Fruit fly (Drosophila melanogaster) whole organism, pupa: ENCODE data around the gene CG13407.

Source experiments
- CG10348 ChIP-seq: fragments of 200-800 bp; sonication (Bioruptor generic); IDR thresholded peaks from 2 replicates; pipeline ENCODE4 v1.3.6; 2022; ENCODE audit warnings: missing biosample characterization, missing genetic modification characterization
- CG12605 ChIP-seq: fragments of 200-800 bp; sonication (Bioruptor generic); IDR thresholded peaks from 2 replicates; pipeline ENCODE4 v1.3.6; 2022; ENCODE audit warnings: missing biosample characterization, missing genetic modification characterization
- CG13204 ChIP-seq: fragments of 200-800 bp; sonication (Bioruptor generic); optimal IDR thresholded peaks from 2 replicates; lab custom pipeline; 2018; ENCODE audit warnings: missing biosample characterization, mild to moderate bottlenecking, missing genetic modification characterization, moderate library complexity
- CG14655 ChIP-seq: fragments of 200-800 bp; sonication (Bioruptor generic); optimal IDR thresholded peaks from 3 replicates; lab custom pipeline; 2017; ENCODE audit warnings: mild to moderate bottlenecking, missing biosample characterization, missing genetic modification reagents, missing genetic modification characterization
- CG15710 ChIP-seq: fragments of 200-800 bp; sonication (Bioruptor generic); optimal IDR thresholded peaks from 2 replicates; lab custom pipeline; 2018; ENCODE audit warnings: missing biosample characterization, mild to moderate bottlenecking, missing genetic modification characterization, moderate library complexity
- CG17806 ChIP-seq: fragments of 200-800 bp; sonication (Bioruptor generic); optimal IDR thresholded peaks from 2 replicates; lab custom pipeline; 2018; ENCODE audit warnings: missing biosample characterization, mild to moderate bottlenecking, missing genetic modification characterization, moderate library complexity
- CG32121 ChIP-seq: fragments of 200-800 bp; sonication (Bioruptor generic); IDR thresholded peaks from 2 replicates; pipeline ENCODE4 v1.3.6; 2022; ENCODE audit warnings: missing biosample characterization, missing genetic modification characterization
- CG34367 ChIP-seq: fragments of 200-800 bp; sonication (Bioruptor generic); optimal IDR thresholded peaks from 2 replicates; lab custom pipeline; 2018; ENCODE audit warnings: missing biosample characterization, mild to moderate bottlenecking, missing genetic modification characterization
- CG4496 ChIP-seq: fragments of 200-800 bp; sonication (Bioruptor generic); IDR thresholded peaks from 3 replicates; pipeline ENCODE4 v1.3.6; 2022; ENCODE audit warnings: missing biosample characterization, missing genetic modification characterization
- CG8159 ChIP-seq: fragments of 200-800 bp; sonication (Bioruptor generic); optimal IDR thresholded peaks from 3 replicates; lab custom pipeline; 2018; ENCODE audit warnings: missing biosample characterization, mild to moderate bottlenecking, missing genetic modification characterization, moderate library complexity
- CG8301 ChIP-seq: fragments of 200-800 bp; sonication (Bioruptor generic); optimal IDR thresholded peaks from 2 replicates; lab custom pipeline; 2018; ENCODE audit warnings: missing biosample characterization, mild to moderate bottlenecking, missing genetic modification characterization
- CG9948 ChIP-seq: fragments of 200-800 bp; sonication (Bioruptor generic); optimal IDR thresholded peaks from 2 replicates; lab custom pipeline; 2018; ENCODE audit warnings: missing biosample characterization, mild to moderate bottlenecking, missing genetic modification characterization, moderate library complexity
- D1 ChIP-seq: fragments of 200-800 bp; sonication (Bioruptor generic); optimal IDR thresholded peaks from 2 replicates; lab custom pipeline; 2018; ENCODE audit warnings: missing biosample characterization, mild to moderate bottlenecking, missing genetic modification characterization, moderate library complexity
- EcR ChIP-seq: fragments of 200-800 bp; sonication (Bioruptor generic); optimal IDR thresholded peaks from 3 replicates; lab custom pipeline; 2019; ENCODE audit warnings: missing biosample characterization, missing genetic modification characterization, mild to moderate bottlenecking, moderate library complexity, missing genetic modification reagents
- Ets98B ChIP-seq: fragments of 200-800 bp; sonication (Bioruptor generic); IDR thresholded peaks from 2 replicates; pipeline ENCODE4 v1.3.6; 2022; ENCODE audit warnings: missing biosample characterization, missing genetic modification characterization
- Pif1A ChIP-seq: fragments of 200-800 bp; sonication (Bioruptor generic); optimal IDR thresholded peaks from 3 replicates; lab custom pipeline; 2016; ENCODE audit warnings: missing biosample characterization, missing genetic modification characterization
- Pif1B ChIP-seq: fragments of 200-800 bp; sonication (Bioruptor generic); optimal IDR thresholded peaks from 3 replicates; lab custom pipeline; 2016; ENCODE audit warnings: missing biosample characterization, missing genetic modification characterization
- Snoo ChIP-seq: fragments of 200-800 bp; sonication (Bioruptor generic); optimal IDR thresholded peaks from 3 replicates; lab custom pipeline; 2017; ENCODE audit warnings: missing biosample characterization, mild to moderate bottlenecking, missing genetic modification characterization, inconsistent platforms
- fd96Ca ChIP-seq: fragments of 200-800 bp; sonication (Bioruptor generic); IDR thresholded peaks from 3 replicates; pipeline ENCODE4 v1.3.6; 2022; ENCODE audit warnings: missing biosample characterization, missing genetic modification characterization
- gl ChIP-seq: fragments of 200-800 bp; sonication (Bioruptor generic); optimal IDR thresholded peaks from 2 replicates; lab custom pipeline; 2018; ENCODE audit warnings: missing biosample characterization, mild to moderate bottlenecking, missing genetic modification characterization
- rn ChIP-seq: fragments of 200-800 bp; sonication (Bioruptor generic); IDR thresholded peaks from 2 replicates; pipeline ENCODE4 v1.3.6; 2022; ENCODE audit warnings: missing biosample characterization, missing genetic modification characterization

The CG13407 gene

dm6 chr3R:22135503-22135902 is 32.3 kb downstream of the CG13407 start:
- TF ChIP-seq CG34367 (tag; lab: Kevin White, UChicago) (no peak), CG12605 (GFP tag; lab: Robert Waterston, UW) (no peak), CG17806 (tag; lab: Kevin White, UChicago) (no peak), Pif1B (GFP tag; lab: Kevin White, UChicago) (no peak), CG13204 (GFP tag; lab: Kevin White, UChicago) (no peak), Pif1A (no peak), CG15710 (tag; lab: Kevin White, UChicago) (no peak), CG9948 (no peak), Ets98B (no peak), EcR (GFP tag; lab: Kevin White, UChicago) (no peak), CG32121 (GFP tag; lab: Robert Waterston, UW) (no peak), D1 (no peak), CG4496 (GFP tag; lab: Robert Waterston, UW) (no peak), CG8301 (tag; lab: Kevin White, UChicago) (no peak), Snoo (tag; lab: Kevin White, UChicago) (no peak), CG10348 (GFP tag; lab: Robert Waterston, UW) (no peak), fd96Ca (GFP tag; lab: Robert Waterston, UW) (no peak), CG8159 (no peak)

- TF ChIP-seq CG17806 (tag; lab: Kevin White, UChicago) (peak; percentile 40), EcR (GFP tag; lab: Kevin White, UChicago) (no peak), gl (tag; lab: Kevin White, UChicago) (no peak), CG15710 (tag; lab: Kevin White, UChicago) (peak; percentile 49), CG4496 (GFP tag; lab: Robert Waterston, UW) (no peak), CG13204 (GFP tag; lab: Kevin White, UChicago) (no peak), CG34367 (tag; lab: Kevin White, UChicago) (peak; percentile 24), Pif1B (GFP tag; lab: Kevin White, UChicago) (no peak), Snoo (tag; lab: Kevin White, UChicago) (no peak), rn (GFP tag; lab: Robert Waterston, UW) (no peak), CG32121 (GFP tag; lab: Robert Waterston, UW) (no peak), D1 (no peak), CG14655 (GFP tag; lab: Kevin White, UChicago) (peak; percentile 49), CG9948 (peak; percentile 60), CG8159 (peak; percentile 58), Pif1A (peak; percentile 48), Ets98B (no peak), fd96Ca (GFP tag; lab: Robert Waterston, UW) (no peak), CG10348 (GFP tag; lab: Robert Waterston, UW) (no peak), CG8301 (tag; lab: Kevin White, UChicago) (peak; percentile 30), CG12605 (GFP tag; lab: Robert Waterston, UW) (no peak)
These were observed 33.8 kb downstream of the CG13407 start for dm6 chr3R:22136967-22137516.

dm6 chr3R:22139113-22139512 is 35.9 kb downstream of the CG13407 start:
- TF ChIP-seq CG8159 (peak; percentile 91), EcR (GFP tag; lab: Kevin White, UChicago) (no peak), Pif1A (peak; percentile 90), CG8301 (tag; lab: Kevin White, UChicago) (peak; percentile 97), CG14655 (GFP tag; lab: Kevin White, UChicago) (peak; percentile 93), CG4496 (GFP tag; lab: Robert Waterston, UW) (no peak), CG9948 (peak; percentile 94), CG13204 (GFP tag; lab: Kevin White, UChicago) (peak; percentile 85), CG32121 (GFP tag; lab: Robert Waterston, UW) (peak; percentile 84), gl (tag; lab: Kevin White, UChicago) (peak; percentile 89), CG15710 (tag; lab: Kevin White, UChicago) (peak; percentile 90), fd96Ca (GFP tag; lab: Robert Waterston, UW) (peak; percentile 95), Pif1B (GFP tag; lab: Kevin White, UChicago) (peak; percentile 87), CG10348 (GFP tag; lab: Robert Waterston, UW) (0 out of 2 replicates have a peak, but pooled peaks have one; percentile 11), CG17806 (tag; lab: Kevin White, UChicago) (peak; percentile 91), rn (GFP tag; lab: Robert Waterston, UW) (peak; percentile 84), Snoo (tag; lab: Kevin White, UChicago) (peak; percentile 75), Ets98B (peak; percentile 92), CG34367 (tag; lab: Kevin White, UChicago) (peak; percentile 92), CG12605 (GFP tag; lab: Robert Waterston, UW) (peak; percentile 91), D1 (peak; percentile 75)

- TF ChIP-seq CG34367 (tag; lab: Kevin White, UChicago) (peak; percentile 77), CG15710 (tag; lab: Kevin White, UChicago) (peak; percentile 72), D1 (no peak), fd96Ca (GFP tag; lab: Robert Waterston, UW) (peak; percentile 9; the same call in 1 of the 3 replicates), CG12605 (GFP tag; lab: Robert Waterston, UW) (peak; percentile 87), CG32121 (GFP tag; lab: Robert Waterston, UW) (no peak), CG13204 (GFP tag; lab: Kevin White, UChicago) (peak; percentile 84), CG8159 (peak; percentile 68), CG8301 (tag; lab: Kevin White, UChicago) (peak; percentile 68), CG4496 (GFP tag; lab: Robert Waterston, UW) (no peak), Snoo (tag; lab: Kevin White, UChicago) (peak; percentile 35), Pif1B (GFP tag; lab: Kevin White, UChicago) (peak; percentile 43), Pif1A (peak; percentile 74), CG17806 (tag; lab: Kevin White, UChicago) (peak; percentile 61), CG9948 (peak; percentile 57), CG14655 (GFP tag; lab: Kevin White, UChicago) (peak; percentile 67), Ets98B (no peak), rn (GFP tag; lab: Robert Waterston, UW) (no peak; the same call in 1 of the 2 replicates), gl (tag; lab: Kevin White, UChicago) (peak; percentile 87), CG10348 (GFP tag; lab: Robert Waterston, UW) (no peak), EcR (GFP tag; lab: Kevin White, UChicago) (peak; percentile 6)
These were observed 36.8 kb downstream of the CG13407 start for dm6 chr3R:22139916-22140455.
